Fruit fly (Drosophila melanogaster): ENCODE data around the gene Tsp3A.

The Tsp3A gene

DNA sequence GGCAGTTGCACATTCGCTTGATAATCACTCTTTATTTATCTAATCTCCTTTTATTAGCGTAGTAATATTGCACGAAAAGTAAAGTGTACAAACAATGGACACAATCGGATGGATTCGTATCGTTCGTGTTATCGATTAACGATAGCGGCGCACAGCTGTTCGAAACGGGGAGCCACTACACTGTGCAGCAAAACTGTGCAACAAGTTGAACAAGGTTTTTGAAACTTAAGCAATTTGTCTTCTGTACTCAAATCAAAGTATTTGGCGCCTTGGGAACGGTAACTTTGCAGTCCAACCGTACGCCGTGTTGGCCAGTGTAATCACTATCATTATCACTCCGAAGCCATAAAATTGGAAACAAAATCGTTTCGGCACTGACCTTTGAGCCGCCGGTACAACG lies at the start of gene Tsp3A, which contains the start of gene Seipin (continued):
- TF ChIP-seq gce (GFP tag; IDR thresholded peaks at IDR 0.05) (peak; percentile 81; the same call in 1 of the 3 replicates), CG4360 (GFP tag; IDR thresholded peaks at IDR 0.05) (peak; percentile 59), Optix (GFP tag; IDR thresholded peaks at IDR 0.05) (peak; percentile 82), Sin3A (optimal IDR thresholded peaks at IDR 0.05) (no peak), lab (GFP tag; optimal IDR thresholded peaks at IDR 0.05) (peak; percentile 97), Antp (GFP tag; optimal IDR thresholded peaks at IDR 0.05) (peak; percentile 86), dm (GFP tag; optimal IDR thresholded peaks at IDR 0.05) (peak; percentile 73), abd-A (tag; optimal IDR thresholded peaks at IDR 0.05) (no peak), Elba2 (GFP tag; optimal IDR thresholded peaks at IDR 0.05) (no peak), Eip74EF (GFP tag; optimal IDR thresholded peaks at IDR 0.05) (peak in 1 of 2 experiments; percentile 70), D (optimal IDR thresholded peaks at IDR 0.05) (no peak), D (GFP tag; optimal IDR thresholded peaks at IDR 0.05) (peak; percentile 66), aop (GFP tag; IDR thresholded peaks at IDR 0.05) (no peak; the same call in 1 of the 2 replicates), CG2116 (GFP tag; optimal IDR thresholded peaks at IDR 0.05) (peak; percentile 54), vvl (GFP tag; IDR thresholded peaks at IDR 0.05) (peak; percentile 94), B-H1 (GFP tag; IDR thresholded peaks at IDR 0.05) (peak; percentile 77), disco-r (GFP tag; optimal IDR thresholded peaks at IDR 0.05) (peak; percentile 77), CG3838 (GFP tag; optimal IDR thresholded peaks at IDR 0.05) (no peak), cwo (GFP tag; optimal IDR thresholded peaks at IDR 0.05) (peak; percentile 87), sd (tag; optimal IDR thresholded peaks at IDR 0.05) (no peak), mam (GFP tag; optimal IDR thresholded peaks at IDR 0.05) (peak; percentile 84), Fer1 (GFP tag; optimal IDR thresholded peaks at IDR 0.05) (peak; percentile 91), CG17361 (GFP tag; IDR thresholded peaks at IDR 0.05) (peak; percentile 78), CG1529 (GFP tag; optimal IDR thresholded peaks at IDR 0.05) (peak; percentile 48), H15 (GFP tag; IDR thresholded peaks at IDR 0.05) (peak; percentile 75), cato (GFP tag; optimal IDR thresholded peaks at IDR 0.05; ENCODE audit: borderline replicate concordance) (peak; percentile 56), CG13123 (GFP tag; optimal IDR thresholded peaks at IDR 0.05) (peak; percentile 33), NC2α (GFP tag; optimal IDR thresholded peaks at IDR 0.05) (no peak), Stat92E (GFP tag; optimal IDR thresholded peaks at IDR 0.05) (peak in 1 of 3 experiments; percentile 37), twi (tag; optimal IDR thresholded peaks at IDR 0.05) (peak; percentile 37), gsb-n (tag; optimal IDR thresholded peaks at IDR 0.05) (no peak), pnt (GFP tag; optimal IDR thresholded peaks at IDR 0.05) (peak; percentile 57), CG30403 (GFP tag; optimal IDR thresholded peaks at IDR 0.05) (peak; percentile 79), stc (GFP tag; IDR thresholded peaks at IDR 0.05) (peak; percentile 93), pum (GFP tag; optimal IDR thresholded peaks at IDR 0.05) (peak; percentile 57), ems (GFP tag; optimal IDR thresholded peaks at IDR 0.05) (peak; percentile 76), HLHmδ (GFP tag; optimal IDR thresholded peaks at IDR 0.05) (no peak), CG7963 (GFP tag; IDR thresholded peaks at IDR 0.05; ENCODE audit: partially characterized antibody) (peak; percentile 43; the same call in 2 of the 3 replicates), Neu2 (GFP tag; optimal IDR thresholded peaks at IDR 0.05; ENCODE audit: borderline replicate concordance) (no peak), tio (GFP tag; optimal IDR thresholded peaks at IDR 0.05) (no peak), peb (GFP tag; IDR thresholded peaks at IDR 0.05) (peak; percentile 59; the same call in 1 of the 2 replicates), YL-1 (GFP tag; optimal IDR thresholded peaks at IDR 0.05) (peak; percentile 25), Poxn (GFP tag; IDR thresholded peaks at IDR 0.05) (peak; percentile 41; the same call in 1 of the 2 replicates), gem (tag; optimal IDR thresholded peaks at IDR 0.05) (no peak), Six4 (GFP tag; optimal IDR thresholded peaks at IDR 0.05) (peak; percentile 71), CG6791 (GFP tag; IDR thresholded peaks at IDR 0.05; ENCODE audit: partially characterized antibody) (peak; percentile 58; the same call in 2 of the 3 replicates), tx (GFP tag; optimal IDR thresholded peaks at IDR 0.05) (peak; percentile 66), Abd-B (GFP tag; optimal IDR thresholded peaks at IDR 0.05) (peak; percentile 65), CG17912 (GFP tag; optimal IDR thresholded peaks at IDR 0.05) (no peak), ham (GFP tag; IDR thresholded peaks at IDR 0.05) (0 out of 2 replicates have a peak, but pooled peaks have one; percentile 24), usp (GFP tag; optimal IDR thresholded peaks at IDR 0.05) (no peak)
